Fruit fly (Drosophila melanogaster): ENCODE results near the gene Dtd.
A peak's percentile ranks its signal among the peaks of the same experiment; 100 is the strongest.

Gene Dtd

dm6 chr3R:11392805-11393204 lies 37.1 kb upstream of the Dtd start (continued):
- peak; percentile 42; the same call in 1 of the 2 replicates for TF ChIP-seq CG4730 (GFP tag; IDR thresholded peaks at IDR 0.05)
- no peak for TF ChIP-seq CG7963 (GFP tag; IDR thresholded peaks at IDR 0.05; ENCODE audit: partially characterized antibody)
- no peak for TF ChIP-seq row (GFP tag; IDR thresholded peaks at IDR 0.05)
- no peak for TF ChIP-seq Dad (GFP tag; optimal IDR thresholded peaks at IDR 0.05)
- peak; percentile 72 for TF ChIP-seq sqz (GFP tag; optimal IDR thresholded peaks at IDR 0.05)
- TF ChIP-seq shn (GFP tag; optimal IDR thresholded peaks at IDR 0.05) = peak; percentile 50
- no peak for TF ChIP-seq CG7839 (tag; optimal IDR thresholded peaks at IDR 0.05)
- TF ChIP-seq gro (GFP tag; optimal IDR thresholded peaks at IDR 0.05) = no peak
- TF ChIP-seq lmd (GFP tag; IDR thresholded peaks at IDR 0.05) = peak; percentile 36; the same call in 1 of the 2 replicates
- peak; percentile 49 for TF ChIP-seq kah (GFP tag; optimal IDR thresholded peaks at IDR 0.05)
- TF ChIP-seq CG11247 (GFP tag; IDR thresholded peaks at IDR 0.05) = no peak
- TF ChIP-seq Hr39 (optimal IDR thresholded peaks at IDR 0.05) = no peak
- TF ChIP-seq B-H1 (GFP tag; IDR thresholded peaks at IDR 0.05) = 0 out of 3 replicates have a peak, but pooled peaks have one; percentile 31
- no peak for TF ChIP-seq CG14014 (GFP tag; IDR thresholded peaks at IDR 0.05)
- peak; percentile 98 for TF ChIP-seq HLHmδ (GFP tag; optimal IDR thresholded peaks at IDR 0.05)
- no peak for TF ChIP-seq lbe (GFP tag; optimal IDR thresholded peaks at IDR 0.05)
- peak; percentile 32 for TF ChIP-seq az2 (GFP tag; optimal IDR thresholded peaks at IDR 0.05)
- no peak for TF ChIP-seq eve (GFP tag; optimal IDR thresholded peaks at IDR 0.05)
- TF ChIP-seq CG6791 (GFP tag; IDR thresholded peaks at IDR 0.05; ENCODE audit: partially characterized antibody) = 0 out of 3 replicates have a peak, but pooled peaks have one; percentile 19
- TF ChIP-seq jing (GFP tag; optimal IDR thresholded peaks at IDR 0.05) = peak; percentile 42
- TF ChIP-seq CG17328 (GFP tag; IDR thresholded peaks at IDR 0.05) = peak; percentile 82
- peak; percentile 42 for TF ChIP-seq CG10366 (GFP tag; IDR thresholded peaks at IDR 0.05)
- peak; percentile 85 for TF ChIP-seq CG9727 (GFP tag; optimal IDR thresholded peaks at IDR 0.05)
- TF ChIP-seq Spps (tag; optimal IDR thresholded peaks at IDR 0.05) = peak; percentile 30
- TF ChIP-seq CG9609 (GFP tag; optimal IDR thresholded peaks at IDR 0.05) = peak; percentile 24
- TF ChIP-seq emc (GFP tag; optimal IDR thresholded peaks at IDR 0.05) = no peak
- peak; percentile 79 for TF ChIP-seq otp (GFP tag; IDR thresholded peaks at IDR 0.05)
- no peak for TF ChIP-seq usp (GFP tag; optimal IDR thresholded peaks at IDR 0.05)
- TF ChIP-seq gt (GFP tag; IDR thresholded peaks at IDR 0.05) = peak; percentile 63
- peak; percentile 82 for TF ChIP-seq phol (tag; optimal IDR thresholded peaks at IDR 0.05)
- TF ChIP-seq Fer3 (tag; optimal IDR thresholded peaks at IDR 0.05) = no peak
- no peak for TF ChIP-seq wor (GFP tag; IDR thresholded peaks at IDR 0.05)
- no peak for TF ChIP-seq salm (tag; optimal IDR thresholded peaks at IDR 0.05)
- peak; percentile 35 for TF ChIP-seq CG12659 (GFP tag; optimal IDR thresholded peaks at IDR 0.05)
- TF ChIP-seq Oaz (GFP tag; IDR thresholded peaks at IDR 0.05) = no peak
- no peak for TF ChIP-seq crol (GFP tag; IDR thresholded peaks at IDR 0.05)
- TF ChIP-seq CG8944 (GFP tag; optimal IDR thresholded peaks at IDR 0.05) = peak; percentile 19
- no peak for TF ChIP-seq Sox102F (GFP tag; optimal IDR thresholded peaks at IDR 0.05)
- TF ChIP-seq CG13894 (tag; optimal IDR thresholded peaks at IDR 0.05) = no peak
- TF ChIP-seq CG17359 (tag; optimal IDR thresholded peaks at IDR 0.05) = no peak
- TF ChIP-seq CG10462 (GFP tag; optimal IDR thresholded peaks at IDR 0.05) = peak; percentile 30
- TF ChIP-seq CG15479 (GFP tag; optimal IDR thresholded peaks at IDR 0.05) = peak; percentile 44
- TF ChIP-seq CG12155 (GFP tag; optimal IDR thresholded peaks at IDR 0.05) = no peak
- TF ChIP-seq Dip2 (GFP tag; IDR thresholded peaks at IDR 0.05) = no peak
- peak; percentile 62 for TF ChIP-seq Elba2 (GFP tag; optimal IDR thresholded peaks at IDR 0.05)
- peak; percentile 83 for TF ChIP-seq sens-2 (GFP tag; IDR thresholded peaks at IDR 0.05)
- peak; percentile 63 for TF ChIP-seq nmo (GFP tag; optimal IDR thresholded peaks at IDR 0.05)
- no peak for TF ChIP-seq nerfin-1 (tag; optimal IDR thresholded peaks at IDR 0.05)
- TF ChIP-seq CG6654 (GFP tag; optimal IDR thresholded peaks at IDR 0.05) = peak; percentile 57
- peak; percentile 37 for TF ChIP-seq Bdp1 (GFP tag; optimal IDR thresholded peaks at IDR 0.05)
- TF ChIP-seq sd (tag; optimal IDR thresholded peaks at IDR 0.05) = no peak
- TF ChIP-seq Doc3 (GFP tag; IDR thresholded peaks at IDR 0.05; ENCODE audit: partially characterized antibody) = no peak

Data from whole organism, embryonic.